Fruit fly (Drosophila melanogaster) whole organism: ENCODE measurements around the gene CG7071.

Source experiments
- CG8478 ChIP-seq: fragments of >200 bp; optimal IDR thresholded peaks from 2 replicates; lab custom pipeline; 2018; ENCODE audit warnings: inconsistent platforms
- psq ChIP-seq: fragments of >200 bp; optimal IDR thresholded peaks from 2 replicates; lab custom pipeline; 2017

- TF ChIP-seq psq (no peak), CG8478 (lab: Kevin White, UChicago) (no peak)
Measured at dm6 chr3R:22394004-22394403, 31.6 kb downstream of the CG7071 start, which contains the start of gene CG13857.
